Fruit fly (Drosophila melanogaster): ENCODE data around the gene CG42751.

DNA sequence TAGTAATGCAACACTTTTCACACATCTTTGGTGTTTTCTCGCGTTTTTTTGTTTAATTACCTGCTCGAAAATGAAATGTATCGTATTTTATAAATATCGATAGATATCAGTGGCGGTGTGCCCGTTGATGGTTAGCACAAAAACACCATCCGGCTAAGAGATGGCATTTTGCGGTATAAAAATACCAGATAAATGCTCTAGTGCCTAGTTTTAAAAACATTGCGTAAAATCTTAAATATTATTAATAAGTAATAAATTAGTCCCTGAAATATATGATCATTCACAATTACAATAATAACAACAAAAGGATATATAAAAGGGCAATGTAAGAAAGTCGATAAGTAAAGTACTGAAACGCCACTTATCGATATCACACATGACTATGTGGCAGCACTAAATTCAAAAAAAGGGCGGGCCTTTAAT, 39.6 kb upstream of the CG42751 start, which contains the start of gene CycY:
- TF ChIP-seq CTCF (optimal IDR thresholded peaks at IDR 0.05), result no peak
- no peak for TF ChIP-seq CG8478 (optimal IDR thresholded peaks at IDR 0.05)

All from S2 (cell line).